Fruit fly (Drosophila melanogaster) whole organism, prepupa: ENCODE results near the gene Cyp6d5.
A peak's percentile ranks its signal among the peaks of the same experiment; 100 is the strongest.

ENCODE experiments used
- Blimp-1 ChIP-seq: fragments of 200-800 bp; sonication (Bioruptor generic); optimal IDR thresholded peaks from 3 replicates; lab custom pipeline; 2017; ENCODE audit warnings: missing biosample characterization, missing genetic modification characterization, mild to moderate bottlenecking, moderate library complexity, missing genetic modification reagents
- CG10669 ChIP-seq: fragments of 200-800 bp; sonication (Bioruptor generic); optimal IDR thresholded peaks from 3 replicates; lab custom pipeline; 2018; ENCODE audit warnings: missing biosample characterization, mild to moderate bottlenecking, missing genetic modification characterization, moderate library complexity
- CG11762 ChIP-seq: fragments of 200-800 bp; sonication (Bioruptor generic); optimal IDR thresholded peaks from 3 replicates; lab custom pipeline; 2016; ENCODE audit warnings: missing biosample characterization, missing genetic modification characterization; ENCODE audit not compliant: insufficient read depth
- CG11902 ChIP-seq: fragments of 200-800 bp; sonication (Bioruptor generic); optimal IDR thresholded peaks from 3 replicates; lab custom pipeline; 2016; ENCODE audit warnings: missing biosample characterization, missing genetic modification characterization
- CG15336 ChIP-seq: fragments of 200-800 bp; sonication (Bioruptor generic); IDR thresholded peaks from 2 replicates; pipeline ENCODE4 v1.3.6; 2022; ENCODE audit warnings: missing biosample characterization, missing genetic modification characterization
- CG16779 ChIP-seq: fragments of 200-800 bp; sonication (Bioruptor generic); optimal IDR thresholded peaks from 3 replicates; lab custom pipeline; 2017; ENCODE audit warnings: missing biosample characterization, mild to moderate bottlenecking, missing genetic modification characterization
- CG3032 ChIP-seq: fragments of 200-800 bp; optimal IDR thresholded peaks from 2 replicates; lab custom pipeline; 2019; ENCODE audit warnings: missing biosample characterization, mild to moderate bottlenecking, missing genetic modification characterization, moderate library complexity
- CG31627 ChIP-seq: fragments of 200-800 bp; sonication (Bioruptor generic); optimal IDR thresholded peaks from 3 replicates; lab custom pipeline; 2016; ENCODE audit warnings: missing biosample characterization, missing genetic modification characterization
- CG32006 ChIP-seq: fragments of 200-800 bp; sonication (Bioruptor generic); optimal IDR thresholded peaks from 3 replicates; lab custom pipeline; 2017; ENCODE audit warnings: missing biosample characterization, mild to moderate bottlenecking, missing genetic modification characterization
- CG34406 ChIP-seq: fragments of 200-800 bp; sonication (Bioruptor generic); optimal IDR thresholded peaks from 3 replicates; lab custom pipeline; 2016; ENCODE audit warnings: missing biosample characterization, missing genetic modification characterization
- CG3919 ChIP-seq: fragments of 200-800 bp; sonication (Bioruptor generic); optimal IDR thresholded peaks from 3 replicates; lab custom pipeline; 2016; ENCODE audit warnings: missing biosample characterization, missing genetic modification characterization
- CG4318 ChIP-seq: fragments of 200-800 bp; sonication (Bioruptor generic); optimal IDR thresholded peaks from 3 replicates; lab custom pipeline; 2017; ENCODE audit warnings: missing biosample characterization, mild to moderate bottlenecking, missing genetic modification characterization
- CG6276 ChIP-seq: fragments of 200-800 bp; sonication (Bioruptor generic); optimal IDR thresholded peaks from 2 replicates; lab custom pipeline; 2017; ENCODE audit warnings: missing biosample characterization, mild to moderate bottlenecking, missing genetic modification characterization
- CG6792 ChIP-seq: fragments of 200-800 bp; sonication (Bioruptor generic); optimal IDR thresholded peaks from 3 replicates; lab custom pipeline; 2016; ENCODE audit warnings: missing biosample characterization, missing genetic modification characterization
- CG6808 ChIP-seq: fragments of 200-800 bp; sonication (Bioruptor generic); optimal IDR thresholded peaks from 3 replicates; lab custom pipeline; 2017; ENCODE audit warnings: missing biosample characterization, missing genetic modification characterization, mild to moderate bottlenecking, moderate library complexity, missing genetic modification reagents
- CG6854 ChIP-seq: fragments of 200-800 bp; sonication (Bioruptor generic); optimal IDR thresholded peaks from 2 replicates; lab custom pipeline; 2017; ENCODE audit warnings: missing biosample characterization, mild to moderate bottlenecking, missing genetic modification characterization
- CG7368 ChIP-seq: fragments of 200-800 bp; sonication (Bioruptor generic); optimal IDR thresholded peaks from 3 replicates; lab custom pipeline; 2016; ENCODE audit warnings: missing biosample characterization, missing genetic modification characterization
- CG8119 ChIP-seq: fragments of 200-800 bp; sonication (Bioruptor generic); IDR thresholded peaks from 3 replicates; pipeline ENCODE4 v1.3.6; 2022; ENCODE audit warnings: missing biosample characterization, missing genetic modification characterization
- Eip75B ChIP-seq: fragments of 200-800 bp; sonication (Bioruptor generic); optimal IDR thresholded peaks from 3 replicates; lab custom pipeline; 2016; ENCODE audit warnings: missing biosample characterization, missing genetic modification characterization
- Eip78C ChIP-seq: fragments of 200-800 bp; sonication (Bioruptor generic); peaks from one replicate; lab custom pipeline; 2016; ENCODE audit warnings: missing biosample characterization, missing genetic modification characterization
- Eip93F ChIP-seq: fragments of 200-800 bp; sonication (Bioruptor generic); optimal IDR thresholded peaks from 2 replicates; lab custom pipeline; 2016; ENCODE audit warnings: missing biosample characterization, mild to moderate bottlenecking, missing genetic modification characterization
- Gug ChIP-seq: fragments of 200-800 bp; sonication (Bioruptor generic); IDR thresholded peaks from 2 replicates; pipeline ENCODE4 v1.3.6; 2022; ENCODE audit warnings: missing biosample characterization, missing genetic modification characterization
- Hr39 ChIP-seq: fragments of 200-800 bp; sonication (Bioruptor generic); optimal IDR thresholded peaks from 2 replicates; lab custom pipeline; 2016; ENCODE audit warnings: missing biosample characterization, missing genetic modification characterization
- Hr4 ChIP-seq: fragments of 200-800 bp; sonication (Bioruptor generic); optimal IDR thresholded peaks from 3 replicates; lab custom pipeline; 2016; ENCODE audit warnings: missing biosample characterization, missing genetic modification characterization
- Met ChIP-seq: fragments of 200-800 bp; sonication (Bioruptor generic); optimal IDR thresholded peaks from 3 replicates; lab custom pipeline; 2016; ENCODE audit warnings: missing biosample characterization, missing genetic modification characterization
- Smox ChIP-seq: fragments of 200-800 bp; sonication (Bioruptor generic); optimal IDR thresholded peaks from 3 replicates; lab custom pipeline; 2016; ENCODE audit warnings: missing biosample characterization, missing genetic modification characterization
- Sox14 ChIP-seq: fragments of 200-800 bp; sonication (Bioruptor generic); optimal IDR thresholded peaks from 3 replicates; lab custom pipeline; 2016; ENCODE audit warnings: missing biosample characterization, missing genetic modification characterization
- Sox15 ChIP-seq: fragments of 200-800 bp; sonication (Bioruptor generic); optimal IDR thresholded peaks from 3 replicates; lab custom pipeline; 2016; ENCODE audit warnings: missing biosample characterization, missing genetic modification characterization
- achi ChIP-seq: fragments of 200-800 bp; sonication (Bioruptor generic); optimal IDR thresholded peaks from 3 replicates; lab custom pipeline; 2016; ENCODE audit warnings: missing biosample characterization, missing genetic modification characterization
- acj6 ChIP-seq: fragments of 200-800 bp; sonication (Bioruptor generic); optimal IDR thresholded peaks from 3 replicates; lab custom pipeline; 2016; ENCODE audit warnings: missing biosample characterization, missing genetic modification characterization
- cyc ChIP-seq: fragments of 200-800 bp; sonication (Bioruptor generic); optimal IDR thresholded peaks from 3 replicates; lab custom pipeline; 2016; ENCODE audit warnings: missing biosample characterization, missing genetic modification characterization
- dac ChIP-seq: fragments of 200-800 bp; sonication (Bioruptor generic); optimal IDR thresholded peaks from 2 replicates; lab custom pipeline; 2017; ENCODE audit warnings: missing biosample characterization, mild to moderate bottlenecking, missing genetic modification characterization
- dsx ChIP-seq: fragments of 200-800 bp; optimal IDR thresholded peaks from 3 replicates; lab custom pipeline; 2019; ENCODE audit warnings: missing biosample characterization, mild to moderate bottlenecking, missing genetic modification characterization, moderate library complexity; ENCODE audit not compliant: poor library complexity, severe bottlenecking
- eg ChIP-seq: fragments of 200-800 bp; sonication (Bioruptor generic); IDR thresholded peaks from 3 replicates; pipeline ENCODE4 v1.3.6; 2022; ENCODE audit warnings: missing biosample characterization, missing genetic modification characterization
- esn ChIP-seq: fragments of 200-800 bp; sonication (Bioruptor generic); optimal IDR thresholded peaks from 2 replicates; lab custom pipeline; 2016; ENCODE audit warnings: missing biosample characterization, mild to moderate bottlenecking, missing genetic modification characterization, moderate library complexity
- fd59A ChIP-seq: fragments of 200-800 bp; sonication (Bioruptor generic); optimal IDR thresholded peaks from 2 replicates; lab custom pipeline; 2017; ENCODE audit warnings: missing biosample characterization, mild to moderate bottlenecking, missing genetic modification characterization, missing genetic modification reagents
- fd85E ChIP-seq: fragments of 200-800 bp; sonication (Bioruptor generic); optimal IDR thresholded peaks from 3 replicates; lab custom pipeline; 2016; ENCODE audit warnings: missing biosample characterization, missing genetic modification characterization
- lz ChIP-seq: fragments of 200-800 bp; sonication (Bioruptor generic); optimal IDR thresholded peaks from 3 replicates; lab custom pipeline; 2016; ENCODE audit warnings: missing biosample characterization, missing genetic modification characterization
- net ChIP-seq: fragments of 200-800 bp; sonication (Bioruptor generic); optimal IDR thresholded peaks from 3 replicates; lab custom pipeline; 2016; ENCODE audit warnings: missing biosample characterization, missing genetic modification characterization
- pdm3 ChIP-seq: fragments of 200-800 bp; sonication (Bioruptor generic); optimal IDR thresholded peaks from 3 replicates; lab custom pipeline; 2016; ENCODE audit warnings: missing biosample characterization, missing genetic modification characterization
- spab ChIP-seq: fragments of 200-800 bp; sonication (Bioruptor generic); optimal IDR thresholded peaks from 2 replicates; lab custom pipeline; 2017; ENCODE audit warnings: missing biosample characterization, mild to moderate bottlenecking, missing genetic modification characterization, missing genetic modification reagents
- ss ChIP-seq, 2 experiments: fragments of 200-800 bp; sonication (Bioruptor generic); optimal IDR thresholded peaks; 2 replicates in 1 of 2; 3 replicates in 1 of 2; lab custom pipeline; 2017 to 2018; ENCODE audit warnings: mild to moderate bottlenecking in 2 of 2, missing biosample characterization in 2 of 2, missing genetic modification characterization in 2 of 2, moderate library complexity in 1 of 2
- svp ChIP-seq: fragments of 200-800 bp; sonication (Bioruptor generic); peaks from one replicate; lab custom pipeline; 2016; ENCODE audit warnings: missing biosample characterization, missing genetic modification characterization
- topi ChIP-seq: fragments of 200-800 bp; sonication (Bioruptor generic); optimal IDR thresholded peaks from 3 replicates; lab custom pipeline; 2016; ENCODE audit warnings: missing biosample characterization, missing genetic modification characterization
- vri ChIP-seq: fragments of 200-800 bp; sonication (Bioruptor generic); optimal IDR thresholded peaks from 3 replicates; lab custom pipeline; 2016; ENCODE audit warnings: missing biosample characterization, mild to moderate bottlenecking, missing genetic modification characterization

Gene Cyp6d5

dm6 chr3R:14016758-14017406, 12.1 kb upstream of the Cyp6d5 start (continued):
- TF ChIP-seq CG6276 (GFP tag; lab: Kevin White, UChicago) (peak; percentile 60), eg (GFP tag; lab: Robert Waterston, UW) (peak; percentile 75), dsx (GFP tag; lab: Kevin White, UChicago) (no peak), CG8119 (GFP tag; lab: Robert Waterston, UW) (peak; percentile 73), CG6808 (GFP tag; lab: Kevin White, UChicago) (no peak), ss (GFP tag; optimal IDR thresholded peaks at IDR 0.05; lab: Kevin White, UChicago) (no peak), CG15336 (GFP tag; lab: Robert Waterston, UW) (peak; percentile 66), spab (GFP tag; lab: Kevin White, UChicago) (no peak), CG7368 (peak; percentile 28), acj6 (GFP tag; lab: Kevin White, UChicago) (peak; percentile 3), dac (GFP tag; lab: Kevin White, UChicago) (no peak), Hr4 (GFP tag; lab: Kevin White, UChicago) (peak; percentile 61), Eip78C (GFP tag; lab: Kevin White, UChicago) (peak; percentile 81), CG32006 (GFP tag; lab: Kevin White, UChicago) (peak; percentile 70), pdm3 (GFP tag; lab: Kevin White, UChicago) (peak; percentile 39), cyc (GFP tag; lab: Kevin White, UChicago) (no peak), Sox15 (GFP tag; lab: Kevin White, UChicago) (no peak), topi (no peak), Eip93F (GFP tag; lab: Kevin White, UChicago) (no peak), CG3919 (peak; percentile 40), esn (no peak), CG31627 (GFP tag; lab: Kevin White, UChicago) (no peak), CG16779 (tag; lab: Kevin White, UChicago) (no peak), Met (no peak), CG3032 (tag; lab: Kevin White, UChicago) (no peak), svp (GFP tag; lab: Kevin White, UChicago) (no peak)

dm6 chr3R:14017640-14018429, 11.2 kb upstream of the Cyp6d5 start:
- TF ChIP-seq CG16779 (tag; lab: Kevin White, UChicago) (peak; percentile 22), cyc (GFP tag; lab: Kevin White, UChicago) (no peak), CG7368 (no peak), Sox14 (no peak), Eip93F (GFP tag; lab: Kevin White, UChicago) (no peak), CG6854 (GFP tag; lab: Kevin White, UChicago) (peak; percentile 49), lz (no peak), Eip75B (peak; percentile 74), Gug (peak; percentile 38; the same call in 1 of the 2 replicates), CG32006 (GFP tag; lab: Kevin White, UChicago) (peak; percentile 84), fd85E (peak; percentile 32), dsx (GFP tag; lab: Kevin White, UChicago) (peak; percentile 16), fd59A (GFP tag; lab: Kevin White, UChicago) (no peak), net (GFP tag; lab: Kevin White, UChicago) (no peak), topi (peak; percentile 29), CG6792 (GFP tag; lab: Kevin White, UChicago) (peak; percentile 45), CG4318 (peak; percentile 76), CG3032 (tag; lab: Kevin White, UChicago) (no peak), acj6 (GFP tag; lab: Kevin White, UChicago) (peak; percentile 63), Smox (GFP tag; lab: Kevin White, UChicago) (no peak), achi (peak; percentile 68), Blimp-1 (peak; percentile 93), CG11762 (GFP tag; lab: Kevin White, UChicago) (peak; percentile 24), CG15336 (GFP tag; lab: Robert Waterston, UW) (peak; percentile 53), CG6808 (GFP tag; lab: Kevin White, UChicago) (peak; percentile 15), CG10669 (GFP tag; lab: Kevin White, UChicago) (no peak), eg (GFP tag; lab: Robert Waterston, UW) (no peak; the same call in 2 of the 3 replicates), CG11902 (peak; percentile 46), CG34406 (GFP tag; lab: Kevin White, UChicago) (peak; percentile 62), Hr39 (GFP tag; lab: Kevin White, UChicago) (peak; percentile 0), Hr4 (GFP tag; lab: Kevin White, UChicago) (peak; percentile 48), pdm3 (GFP tag; lab: Kevin White, UChicago) (peak; percentile 39), ss (GFP tag; optimal IDR thresholded peaks at IDR 0.05; lab: Kevin White, UChicago) (peak; percentile 41 to 69), vri (GFP tag; lab: Kevin White, UChicago) (no peak)
